Fruit fly (Drosophila melanogaster): ENCODE measurements around the gene Rpt3.

DNA sequence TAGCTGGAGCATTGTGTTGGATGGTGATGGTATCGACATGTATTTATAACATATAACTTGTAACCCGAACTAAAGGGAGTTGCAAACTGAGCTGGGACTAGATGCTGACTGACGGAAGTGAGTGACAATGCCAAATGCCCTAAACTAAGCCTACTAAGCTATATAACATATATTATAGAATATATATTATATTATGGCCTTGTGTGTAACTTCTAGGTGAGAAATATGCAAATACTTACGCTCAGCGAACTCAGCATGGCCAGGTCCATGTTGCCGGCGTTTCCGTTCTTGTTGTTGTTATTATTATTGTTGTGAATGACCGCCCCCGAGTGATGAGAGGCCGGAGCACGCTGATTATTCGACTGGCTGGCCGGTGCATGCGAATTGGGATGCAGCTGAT lies 7.4 kb downstream of the Rpt3 start, which contains the start of gene CG44385:
- TF ChIP-seq CG9705 (GFP tag; optimal IDR thresholded peaks at IDR 0.05): no peak
- TF ChIP-seq OdsH (GFP tag; optimal IDR thresholded peaks at IDR 0.05): no peak
